Fruit fly (Drosophila melanogaster): ENCODE data around the gene CG3552.
A peak's percentile ranks its signal among the peaks of the same experiment; 100 is the strongest.

The CG3552 gene

dm6 chr3L:9429665-9430607, 26.2 kb upstream of the CG3552 start, which contains the start of the genes RpS17 and MTF-1 (continued):
- TF ChIP-seq Ets97D (GFP tag; optimal IDR thresholded peaks at IDR 0.05) (peak; percentile 98), CG15073 (GFP tag; optimal IDR thresholded peaks at IDR 0.05) (no peak), aop (GFP tag; IDR thresholded peaks at IDR 0.05) (no peak), Deaf1 (tag; optimal IDR thresholded peaks at IDR 0.05) (peak; percentile 10), CG3847 (GFP tag; IDR thresholded peaks at IDR 0.05) (peak; percentile 34; the same call in 1 of the 2 replicates), CG8924 (tag; optimal IDR thresholded peaks at IDR 0.05) (peak; percentile 16), CG14667 (GFP tag; IDR thresholded peaks at IDR 0.05) (no peak), CG34422 (GFP tag; IDR thresholded peaks at IDR 0.05) (peak; percentile 62; the same call in 2 of the 3 replicates), Ptx1 (GFP tag; IDR thresholded peaks at IDR 0.05) (peak; percentile 33; the same call in 1 of the 2 replicates), Pdp1 (GFP tag; optimal IDR thresholded peaks at IDR 0.05) (peak in 1 of 2 experiments; percentile 57), Myb (GFP tag; optimal IDR thresholded peaks at IDR 0.05) (no peak), crp (GFP tag; optimal IDR thresholded peaks at IDR 0.05) (no peak), zen (tag; optimal IDR thresholded peaks at IDR 0.05) (no peak), tin (GFP tag; optimal IDR thresholded peaks at IDR 0.05) (no peak), CG33213 (GFP tag; optimal IDR thresholded peaks at IDR 0.05) (peak; percentile 57), CG3281 (GFP tag; optimal IDR thresholded peaks at IDR 0.05) (peak; percentile 67), CG17829 (tag; optimal IDR thresholded peaks at IDR 0.05) (peak; percentile 28), ato (GFP tag; IDR thresholded peaks at IDR 0.05; ENCODE audit: partially characterized antibody) (no peak), HHEX (GFP tag; optimal IDR thresholded peaks at IDR 0.05) (peak; percentile 68), CG8765 (GFP tag; IDR thresholded peaks at IDR 0.05) (no peak), Xbp1 (GFP tag; optimal IDR thresholded peaks at IDR 0.05) (peak; percentile 41), CG13296 (GFP tag; optimal IDR thresholded peaks at IDR 0.05) (peak; percentile 58), Dfd (GFP tag; optimal IDR thresholded peaks at IDR 0.05) (no peak), CG18764 (GFP tag; optimal IDR thresholded peaks at IDR 0.05) (no peak), NfI (GFP tag; optimal IDR thresholded peaks at IDR 0.05) (peak; percentile 73), BEAF-32 (GFP tag; optimal IDR thresholded peaks at IDR 0.05) (peak; percentile 44), Dad (GFP tag; optimal IDR thresholded peaks at IDR 0.05) (peak; percentile 6), Atf-2 (GFP tag; optimal IDR thresholded peaks at IDR 0.05) (no peak), CG9215 (GFP tag; IDR thresholded peaks at IDR 0.05) (no peak), TFAM (GFP tag; optimal IDR thresholded peaks at IDR 0.05) (no peak), CHES-1-like (GFP tag; optimal IDR thresholded peaks at IDR 0.05) (peak; percentile 43), CG18599 (GFP tag; optimal IDR thresholded peaks at IDR 0.05) (peak; percentile 44), usp (GFP tag; optimal IDR thresholded peaks at IDR 0.05) (no peak), da (GFP tag; optimal IDR thresholded peaks at IDR 0.05) (no peak), dimm (GFP tag; IDR thresholded peaks at IDR 0.05) (no peak), H15 (GFP tag; IDR thresholded peaks at IDR 0.05) (peak; percentile 44; the same call in 2 of the 3 replicates), CG16815 (GFP tag; optimal IDR thresholded peaks at IDR 0.05) (no peak), tap (tag; optimal IDR thresholded peaks at IDR 0.05) (peak; percentile 26), D (optimal IDR thresholded peaks at IDR 0.05) (no peak), D (GFP tag; optimal IDR thresholded peaks at IDR 0.05) (no peak), tgo (GFP tag; IDR thresholded peaks at IDR 0.05) (peak; percentile 51), CG7357 (GFP tag; IDR thresholded peaks at IDR 0.05) (no peak), CG14860 (GFP tag; IDR thresholded peaks at IDR 0.05; ENCODE audit: partially characterized antibody) (no peak), tna (GFP tag; IDR thresholded peaks at IDR 0.05; ENCODE audit: partially characterized antibody) (peak; percentile 38; the same call in 1 of the 2 replicates), shn (GFP tag; optimal IDR thresholded peaks at IDR 0.05) (peak; percentile 2), cad (GFP tag; optimal IDR thresholded peaks at IDR 0.05) (no peak), Neu2 (GFP tag; optimal IDR thresholded peaks at IDR 0.05; ENCODE audit: borderline replicate concordance) (no peak), Aef1 (GFP tag; IDR thresholded peaks at IDR 0.05) (no peak), chm (GFP tag; IDR thresholded peaks at IDR 0.05) (peak; percentile 80)

Measured in whole organism, embryonic.